Fruit fly (Drosophila melanogaster) whole organism, embryonic: ENCODE data around the gene CG10383.
A peak's percentile ranks its signal among the peaks of the same experiment; 100 is the strongest.

Experiments
- CG10431 ChIP-seq: fragments of 200-800 bp; sonication (Bioruptor generic); optimal IDR thresholded peaks from 3 replicates; lab custom pipeline; 2018; ENCODE audit warnings: missing biosample characterization, mild to moderate bottlenecking, missing genetic modification characterization
- CG11696 ChIP-seq: fragments of 200-800 bp; sonication (Bioruptor generic); IDR thresholded peaks from 2 replicates; pipeline ENCODE4 v1.3.6; 2022; ENCODE audit warnings: missing biosample characterization, missing genetic modification characterization
- CG1602 ChIP-seq: fragments of 200-800 bp; sonication (Bioruptor generic); optimal IDR thresholded peaks from 3 replicates; lab custom pipeline; 2016; ENCODE audit warnings: missing biosample characterization, missing genetic modification characterization
- CG17612 ChIP-seq: fragments of 200-800 bp; sonication (Bioruptor generic); IDR thresholded peaks from 2 replicates; pipeline ENCODE4 v1.3.6; 2022; ENCODE audit warnings: missing biosample characterization, missing genetic modification characterization
- CG17912 ChIP-seq: fragments of 200-800 bp; sonication (Bioruptor generic); optimal IDR thresholded peaks from 2 replicates; lab custom pipeline; 2018; ENCODE audit warnings: missing biosample characterization, mild to moderate bottlenecking, missing genetic modification characterization
- CG2129 ChIP-seq: fragments of 200-800 bp; sonication (Bioruptor generic); IDR thresholded peaks from 2 replicates; pipeline ENCODE4 v1.3.6; 2022; ENCODE audit warnings: missing biosample characterization, missing genetic modification characterization; ENCODE audit not compliant: partially characterized antibody
- CG2889 ChIP-seq: fragments of 200-800 bp; sonication (Bioruptor generic); IDR thresholded peaks from 3 replicates; pipeline ENCODE4 v1.3.6; 2022; ENCODE audit warnings: missing biosample characterization, missing genetic modification characterization
- CG31365 ChIP-seq: fragments of 200-800 bp; sonication (Bioruptor generic); optimal IDR thresholded peaks from 2 replicates; lab custom pipeline; 2018; ENCODE audit warnings: missing biosample characterization, mild to moderate bottlenecking, missing genetic modification characterization
- CG34224 ChIP-seq: fragments of 200-800 bp; sonication (Bioruptor generic); IDR thresholded peaks from 3 replicates; pipeline ENCODE4 v1.3.6; 2022; ENCODE audit warnings: missing biosample characterization, missing genetic modification characterization; ENCODE audit not compliant: partially characterized antibody
- CG34422 ChIP-seq: fragments of 200-800 bp; sonication (Bioruptor generic); IDR thresholded peaks from 3 replicates; pipeline ENCODE4 v1.3.6; 2022; ENCODE audit warnings: missing biosample characterization, missing genetic modification characterization
- CG6175 ChIP-seq: fragments of 200-800 bp; sonication (Bioruptor generic); IDR thresholded peaks from 3 replicates; pipeline ENCODE4 v1.3.6; 2022; ENCODE audit warnings: missing biosample characterization, missing genetic modification characterization
- CG8281 ChIP-seq: fragments of 200-800 bp; sonication (Bioruptor generic); optimal IDR thresholded peaks from 2 replicates; lab custom pipeline; 2018; ENCODE audit warnings: missing biosample characterization, mild to moderate bottlenecking, missing genetic modification characterization, moderate library complexity
- CG9609 ChIP-seq: fragments of 200-800 bp; sonication (Bioruptor generic); optimal IDR thresholded peaks from 3 replicates; lab custom pipeline; 2016; ENCODE audit warnings: missing biosample characterization, missing genetic modification characterization
- CG9876 ChIP-seq: fragments of 200-800 bp; sonication (Bioruptor generic); optimal IDR thresholded peaks from 2 replicates; lab custom pipeline; 2016; ENCODE audit warnings: missing biosample characterization, missing genetic modification characterization
- Dad ChIP-seq: fragments of 200-800 bp; sonication (Bioruptor generic); optimal IDR thresholded peaks from 3 replicates; lab custom pipeline; 2016; ENCODE audit warnings: missing biosample characterization, missing genetic modification characterization
- Elba2 ChIP-seq: fragments of 200-800 bp; sonication (Bioruptor generic); optimal IDR thresholded peaks from 3 replicates; lab custom pipeline; 2016; ENCODE audit warnings: missing biosample characterization, missing genetic modification characterization
- Hey ChIP-seq: fragments of 200-800 bp; sonication (Bioruptor generic); optimal IDR thresholded peaks from 3 replicates; lab custom pipeline; 2018; ENCODE audit warnings: missing biosample characterization, mild to moderate bottlenecking, missing genetic modification characterization
- NC2β ChIP-seq: fragments of 200-800 bp; sonication (Bioruptor generic); optimal IDR thresholded peaks from 2 replicates; lab custom pipeline; 2016; ENCODE audit warnings: missing biosample characterization, missing genetic modification characterization
- NFAT ChIP-seq: fragments of 200-800 bp; sonication (Bioruptor generic); IDR thresholded peaks from 2 replicates; pipeline ENCODE4 v1.3.6; 2022; ENCODE audit warnings: missing biosample characterization, missing genetic modification characterization
- Opbp ChIP-seq: fragments of 200-800 bp; sonication (Bioruptor generic); IDR thresholded peaks from 3 replicates; pipeline ENCODE4 v1.3.6; 2022; ENCODE audit warnings: missing biosample characterization, missing genetic modification characterization; ENCODE audit not compliant: partially characterized antibody
- Ravus ChIP-seq: fragments of 200-800 bp; sonication (Bioruptor generic); IDR thresholded peaks from 2 replicates; pipeline ENCODE4 v1.3.6; 2022; ENCODE audit warnings: missing biosample characterization, missing genetic modification characterization
- Sox100B ChIP-seq: fragments of 200-800 bp; sonication (Bioruptor generic); optimal IDR thresholded peaks from 3 replicates; lab custom pipeline; 2018; ENCODE audit warnings: missing biosample characterization, mild to moderate bottlenecking, missing genetic modification characterization
- Sox102F ChIP-seq: fragments of 200-800 bp; sonication (Bioruptor generic); optimal IDR thresholded peaks from 2 replicates; lab custom pipeline; 2018; ENCODE audit warnings: missing biosample characterization, mild to moderate bottlenecking, missing genetic modification characterization, moderate library complexity
- Xrp1 ChIP-seq: fragments of 200-800 bp; sonication (Bioruptor generic); IDR thresholded peaks from 2 replicates; pipeline ENCODE4 v1.3.6; 2022; ENCODE audit warnings: missing biosample characterization, missing genetic modification characterization
- ac ChIP-seq: fragments of 200-800 bp; sonication (Bioruptor generic); optimal IDR thresholded peaks from 3 replicates; lab custom pipeline; 2017; ENCODE audit warnings: missing biosample characterization, mild to moderate bottlenecking, missing genetic modification characterization
- amos ChIP-seq: fragments of 200-800 bp; sonication (Bioruptor generic); IDR thresholded peaks from 2 replicates; pipeline ENCODE4 v1.3.6; 2022; ENCODE audit warnings: missing biosample characterization, missing genetic modification characterization; ENCODE audit not compliant: partially characterized antibody
- ap ChIP-seq: fragments of 200-800 bp; sonication (Bioruptor generic); IDR thresholded peaks from 2 replicates; pipeline ENCODE4 v1.3.6; 2022; ENCODE audit warnings: missing biosample characterization, missing genetic modification characterization
- bcd ChIP-seq: fragments of 200-800 bp; sonication (Bioruptor generic); optimal IDR thresholded peaks from 2 replicates; lab custom pipeline; 2017; ENCODE audit warnings: missing biosample characterization, mild to moderate bottlenecking, missing genetic modification characterization
- br ChIP-seq: fragments of >200 bp; optimal IDR thresholded peaks from 2 replicates; lab custom pipeline; 2017
- cato ChIP-seq: fragments of 200-800 bp; sonication (Bioruptor generic); optimal IDR thresholded peaks from 2 replicates; lab custom pipeline; 2016; ENCODE audit warnings: missing biosample characterization, missing genetic modification characterization, borderline replicate concordance
- ci ChIP-seq: fragments of 200-800 bp; sonication (Bioruptor generic); IDR thresholded peaks from 3 replicates; pipeline ENCODE4 v1.3.6; 2022; ENCODE audit warnings: missing biosample characterization, missing genetic modification characterization
- dm ChIP-seq: fragments of 200-800 bp; sonication (Bioruptor generic); optimal IDR thresholded peaks from 3 replicates; lab custom pipeline; 2016; ENCODE audit warnings: missing biosample characterization, missing genetic modification characterization
- emc ChIP-seq: fragments of 200-800 bp; sonication (Bioruptor generic); optimal IDR thresholded peaks from 2 replicates; lab custom pipeline; 2016; ENCODE audit warnings: missing biosample characterization, missing genetic modification characterization
- en ChIP-seq: fragments of 200-800 bp; sonication (Bioruptor generic); optimal IDR thresholded peaks from 2 replicates; lab custom pipeline; 2016; ENCODE audit warnings: missing biosample characterization, missing genetic modification characterization
- ewg ChIP-seq: fragments of 200-800 bp; sonication (Bioruptor generic); optimal IDR thresholded peaks from 3 replicates; lab custom pipeline; 2017; ENCODE audit warnings: mild to moderate bottlenecking, missing biosample characterization, missing genetic modification reagents, missing genetic modification characterization
- exex ChIP-seq: fragments of 200-800 bp; sonication (Bioruptor generic); optimal IDR thresholded peaks from 4 replicates; lab custom pipeline; 2018; ENCODE audit warnings: missing biosample characterization, mild to moderate bottlenecking, missing genetic modification characterization, moderate library complexity
- fru ChIP-seq: fragments of >200 bp; optimal IDR thresholded peaks from 2 replicates; lab custom pipeline; 2017
- gce ChIP-seq: fragments of 200-800 bp; sonication (Bioruptor generic); IDR thresholded peaks from 3 replicates; pipeline ENCODE4 v1.3.6; 2022; ENCODE audit warnings: missing biosample characterization, missing genetic modification characterization
- grn ChIP-seq: fragments of 200-800 bp; sonication (Bioruptor generic); optimal IDR thresholded peaks from 3 replicates; lab custom pipeline; 2017; ENCODE audit warnings: missing biosample characterization, missing genetic modification characterization
- gro ChIP-seq: fragments of 200-800 bp; sonication (Bioruptor generic); optimal IDR thresholded peaks from 2 replicates; lab custom pipeline; 2016; ENCODE audit warnings: missing biosample characterization, missing genetic modification characterization
- gt ChIP-seq: fragments of 200-800 bp; sonication (Bioruptor generic); IDR thresholded peaks from 2 replicates; pipeline ENCODE4 v1.3.6; 2022; ENCODE audit warnings: missing biosample characterization, missing genetic modification characterization
- ind ChIP-seq: fragments of 200-800 bp; sonication (Bioruptor generic); optimal IDR thresholded peaks from 3 replicates; lab custom pipeline; 2016; ENCODE audit warnings: missing biosample characterization, missing genetic modification characterization
- phol ChIP-seq: fragments of 200-800 bp; sonication (Bioruptor generic); optimal IDR thresholded peaks from 3 replicates; lab custom pipeline; 2018; ENCODE audit warnings: missing biosample characterization, mild to moderate bottlenecking, missing genetic modification characterization, moderate library complexity
- sisA ChIP-seq: fragments of 200-800 bp; sonication (Bioruptor generic); IDR thresholded peaks from 2 replicates; pipeline ENCODE4 v1.3.6; 2022; ENCODE audit warnings: missing biosample characterization, missing genetic modification characterization
- stwl ChIP-seq: fragments of 200-800 bp; sonication (Bioruptor generic); optimal IDR thresholded peaks from 3 replicates; lab custom pipeline; 2018; ENCODE audit warnings: missing biosample characterization, mild to moderate bottlenecking, missing genetic modification characterization, moderate library complexity
- tap ChIP-seq: fragments of 200-800 bp; optimal IDR thresholded peaks from 3 replicates; lab custom pipeline; 2019; ENCODE audit warnings: missing biosample characterization, mild to moderate bottlenecking, missing genetic modification characterization, moderate library complexity
- toy ChIP-seq: fragments of 200-800 bp; sonication (Bioruptor generic); IDR thresholded peaks from 2 replicates; pipeline ENCODE4 v1.3.6; 2022; ENCODE audit warnings: missing biosample characterization, missing genetic modification characterization
- trem ChIP-seq: fragments of 200-800 bp; optimal IDR thresholded peaks from 3 replicates; lab custom pipeline; 2019; ENCODE audit warnings: missing biosample characterization, mild to moderate bottlenecking, missing genetic modification characterization, moderate library complexity
- vfl ChIP-seq: fragments of 200-800 bp; sonication (Bioruptor generic); optimal IDR thresholded peaks from 2 replicates; lab custom pipeline; 2016; ENCODE audit warnings: missing biosample characterization, missing genetic modification characterization
- wor ChIP-seq: fragments of 200-800 bp; sonication (Bioruptor generic); IDR thresholded peaks from 2 replicates; pipeline ENCODE4 v1.3.6; 2022; ENCODE audit warnings: missing biosample characterization, missing genetic modification characterization

The CG10383 gene

DNA sequence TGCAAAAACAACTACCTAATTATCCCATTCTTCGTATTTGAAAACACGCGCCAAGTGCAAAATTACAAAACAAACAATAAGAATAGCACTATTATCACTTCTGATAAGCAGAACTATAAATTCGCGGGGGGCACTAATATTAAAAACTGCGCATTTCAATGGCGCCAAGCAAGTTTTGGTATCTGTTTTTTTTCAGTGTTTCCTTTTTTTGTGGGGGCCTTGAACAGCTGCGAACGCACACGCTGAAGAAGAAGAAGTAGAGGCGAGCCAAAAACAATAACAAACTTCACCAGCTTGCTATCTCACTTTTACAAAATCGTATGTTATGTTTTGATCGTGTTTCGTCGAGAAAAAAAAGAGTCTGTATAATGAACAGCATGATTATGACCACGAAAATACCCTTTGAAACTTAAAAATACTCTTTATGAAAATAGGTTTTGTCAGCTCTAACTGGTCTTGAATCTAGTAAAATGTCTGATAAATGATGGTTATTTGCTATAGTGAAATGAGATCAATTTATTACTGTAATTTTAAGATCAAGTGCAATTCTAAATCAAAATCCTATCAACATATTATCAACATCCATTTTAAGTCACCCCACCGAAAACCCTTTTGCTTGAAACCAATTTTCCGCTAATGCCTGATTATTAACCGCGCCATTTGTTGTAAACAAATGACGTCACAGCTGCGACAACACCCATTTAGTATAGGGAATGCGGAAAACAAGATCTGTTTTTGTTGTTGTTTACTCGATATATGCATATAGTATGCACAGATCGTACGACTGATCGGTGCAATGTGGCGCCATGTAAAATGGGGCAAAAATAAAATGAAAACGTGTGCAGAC lies 1.3 kb downstream of the CG10383 start (continued):
- TF ChIP-seq ac (GFP tag; lab: Kevin White, UChicago) (no peak), NFAT (GFP tag; lab: Robert Waterston, UW) (peak; percentile 76), trem (peak; percentile 14), wor (GFP tag; lab: Robert Waterston, UW) (no peak), CG2889 (GFP tag; lab: Robert Waterston, UW) (peak; percentile 63; the same call in 1 of the 3 replicates), CG2129 (GFP tag; lab: Robert Waterston, UW) (no peak), vfl (GFP tag; lab: Kevin White, UChicago) (peak; percentile 1), Xrp1 (GFP tag; lab: Robert Waterston, UW) (peak; percentile 80), CG1602 (GFP tag; lab: Kevin White, UChicago) (peak; percentile 39), sisA (peak; percentile 54; the same call in 1 of the 2 replicates), Hey (tag; lab: Kevin White, UChicago) (no peak), CG10431 (GFP tag; lab: Kevin White, UChicago) (no peak), amos (GFP tag; lab: Robert Waterston, UW) (no peak; the same call in 1 of the 2 replicates), gt (0 out of 2 replicates have a peak, but pooled peaks have one; percentile 21), Elba2 (GFP tag; lab: Kevin White, UChicago) (peak; percentile 72), CG8281 (tag; lab: Kevin White, UChicago) (no peak), CG17912 (GFP tag; lab: Kevin White, UChicago) (no peak), phol (tag; lab: Kevin White, UChicago) (peak; percentile 66), ewg (GFP tag; lab: Kevin White, UChicago) (peak; percentile 6), CG31365 (tag; lab: Kevin White, UChicago) (no peak), CG9609 (peak; percentile 72), emc (GFP tag; lab: Kevin White, UChicago) (no peak), gce (GFP tag; lab: Robert Waterston, UW) (peak; percentile 76; the same call in 2 of the 3 replicates), CG11696 (GFP tag; lab: Robert Waterston, UW) (peak; percentile 46; the same call in 1 of the 2 replicates), tap (tag; lab: Kevin White, UChicago) (no peak), exex (tag; lab: Kevin White, UChicago) (peak; percentile 25), toy (GFP tag; lab: Robert Waterston, UW) (0 out of 2 replicates have a peak, but pooled peaks have one; percentile 5), dm (GFP tag; lab: Kevin White, UChicago) (peak; percentile 66), NC2β (GFP tag; lab: Kevin White, UChicago) (peak; percentile 49), CG6175 (GFP tag; lab: Robert Waterston, UW) (no peak), Sox100B (peak; percentile 28), cato (peak; percentile 2), CG34422 (GFP tag; lab: Robert Waterston, UW) (peak; percentile 45; the same call in 1 of the 3 replicates), Opbp (GFP tag; lab: Robert Waterston, UW) (no peak), ap (GFP tag; lab: Robert Waterston, UW) (peak; percentile 60), fru (lab: Kevin White, UChicago) (no peak), br (lab: Kevin White, UChicago) (no peak), CG9876 (GFP tag; lab: Kevin White, UChicago) (peak; percentile 48), ci (GFP tag; lab: Robert Waterston, UW) (peak; percentile 85), bcd (peak; percentile 39), Dad (GFP tag; lab: Kevin White, UChicago) (peak; percentile 49), Ravus (no peak), gro (GFP tag; lab: Kevin White, UChicago) (peak; percentile 76), CG34224 (GFP tag; lab: Robert Waterston, UW) (no peak; the same call in 2 of the 3 replicates), en (peak; percentile 45), stwl (tag; lab: Kevin White, UChicago) (no peak), CG17612 (0 out of 2 replicates have a peak, but pooled peaks have one; percentile 12), grn (peak; percentile 23), ind (GFP tag; lab: Kevin White, UChicago) (peak; percentile 66), Sox102F (GFP tag; lab: Kevin White, UChicago) (peak; percentile 49)
